Fruit fly (Drosophila melanogaster) whole organism, embryonic: ENCODE measurements around the gene Dlip1.

Experiments
- CG17328 ChIP-seq: fragments of 200-800 bp; sonication (Bioruptor generic); IDR thresholded peaks from 2 replicates; pipeline ENCODE4 v1.3.6; 2022; ENCODE audit warnings: missing biosample characterization, missing genetic modification characterization
- CG1832 ChIP-seq: fragments of 200-800 bp; sonication (Bioruptor generic); optimal IDR thresholded peaks from 2 replicates; lab custom pipeline; 2017; ENCODE audit warnings: missing biosample characterization, mild to moderate bottlenecking, missing genetic modification characterization, inconsistent platforms
- CG2712 ChIP-seq: fragments of 200-800 bp; optimal IDR thresholded peaks from 3 replicates; lab custom pipeline; 2019; ENCODE audit warnings: missing biosample characterization, mild to moderate bottlenecking, missing genetic modification characterization, moderate library complexity
- CG34224 ChIP-seq: fragments of 200-800 bp; sonication (Bioruptor generic); IDR thresholded peaks from 3 replicates; pipeline ENCODE4 v1.3.6; 2022; ENCODE audit warnings: missing biosample characterization, missing genetic modification characterization; ENCODE audit not compliant: partially characterized antibody
- Ets65A ChIP-seq: fragments of 200-800 bp; sonication (Bioruptor generic); peaks from one replicate; lab custom pipeline; 2016; ENCODE audit warnings: missing biosample characterization, missing genetic modification characterization
- Jarid2 ChIP-seq: fragments of 200-800 bp; sonication (Bioruptor generic); optimal IDR thresholded peaks from 3 replicates; lab custom pipeline; 2017; ENCODE audit warnings: mild to moderate bottlenecking, missing biosample characterization, missing genetic modification reagents, missing genetic modification characterization
- Nf-YC ChIP-seq: fragments of 200-800 bp; optimal IDR thresholded peaks from 3 replicates; lab custom pipeline; 2019; ENCODE audit warnings: missing biosample characterization, mild to moderate bottlenecking, missing genetic modification characterization, moderate library complexity
- br ChIP-seq: fragments of >200 bp; optimal IDR thresholded peaks from 2 replicates; lab custom pipeline; 2017
- gsb-n ChIP-seq: fragments of 200-800 bp; sonication (Bioruptor generic); optimal IDR thresholded peaks from 3 replicates; lab custom pipeline; 2018; ENCODE audit warnings: missing biosample characterization, mild to moderate bottlenecking, missing genetic modification characterization
- peb ChIP-seq: fragments of 200-800 bp; sonication (Bioruptor generic); IDR thresholded peaks from 2 replicates; pipeline ENCODE4 v1.3.6; 2022; ENCODE audit warnings: missing biosample characterization, missing genetic modification characterization

DNA sequence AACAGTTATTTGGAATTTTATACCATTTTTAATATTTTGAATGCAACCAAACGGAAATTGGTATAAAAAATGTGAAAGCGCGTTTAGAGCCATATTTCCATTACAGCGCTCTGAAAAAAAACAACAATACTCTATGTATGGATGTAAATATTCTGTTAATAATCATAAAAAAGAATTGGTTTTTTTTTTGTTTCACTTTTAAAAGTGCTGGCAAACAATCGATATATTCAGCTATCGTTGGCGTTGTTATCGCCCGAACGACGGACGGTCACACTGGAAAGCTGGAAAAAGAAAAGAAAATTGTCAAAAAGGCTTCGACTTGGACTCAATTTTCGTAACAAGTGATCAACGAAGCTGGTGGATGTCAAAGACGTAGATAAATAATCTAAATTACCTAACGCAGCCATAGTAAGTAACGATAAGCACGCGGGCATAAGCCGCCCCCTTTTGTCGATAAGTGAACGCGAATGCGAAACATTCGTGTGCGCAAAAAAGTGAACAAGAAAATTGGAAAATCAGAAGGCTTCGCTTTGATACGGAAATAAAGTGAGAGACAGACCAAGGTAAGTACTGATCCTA, 16.1 kb upstream of the Dlip1 start, which contains the start of gene CG7065:
- TF ChIP-seq Jarid2 (no peak), gsb-n (tag; lab: Kevin White, UChicago) (no peak), CG1832 (GFP tag; lab: Kevin White, UChicago) (no peak), Ets65A (no peak), Nf-YC (no peak), CG17328 (GFP tag; lab: Robert Waterston, UW) (no peak), br (lab: Kevin White, UChicago) (no peak), CG34224 (GFP tag; lab: Robert Waterston, UW) (peak; percentile 35; the same call in 2 of the 3 replicates), peb (GFP tag; lab: Robert Waterston, UW) (no peak), CG2712 (tag; lab: Kevin White, UChicago) (no peak)
